Worm (Caenorhabditis elegans): ENCODE data around the gene srbc-10.

ce11 chrV:7520077-7520476 lies 27.3 kb upstream of the srbc-10 start, which contains the start of gene srb-19:
- TF ChIP-seq med-1 (GFP tag; optimal IDR thresholded peaks at IDR 0.05; ENCODE audit: insufficient read depth): no peak
- TF ChIP-seq ref-1 (GFP tag; conservative IDR thresholded peaks at IDR 0.05): no peak
- TF ChIP-seq klf-2 (GFP tag; conservative IDR thresholded peaks at IDR 0.05): no peak
- no peak for TF ChIP-seq tab-1 (GFP tag; IDR thresholded peaks at IDR 0.05)
